Fruit fly (Drosophila melanogaster) whole organism, prepupa: ENCODE results near the gene CG31917.

Experiments used
- Blimp-1 ChIP-seq: fragments of 200-800 bp; sonication (Bioruptor generic); optimal IDR thresholded peaks from 3 replicates; lab custom pipeline; 2017; ENCODE audit warnings: missing biosample characterization, missing genetic modification characterization, mild to moderate bottlenecking, moderate library complexity, missing genetic modification reagents
- CG11902 ChIP-seq: fragments of 200-800 bp; sonication (Bioruptor generic); optimal IDR thresholded peaks from 3 replicates; lab custom pipeline; 2016; ENCODE audit warnings: missing biosample characterization, missing genetic modification characterization
- CG16779 ChIP-seq: fragments of 200-800 bp; sonication (Bioruptor generic); optimal IDR thresholded peaks from 3 replicates; lab custom pipeline; 2017; ENCODE audit warnings: missing biosample characterization, mild to moderate bottlenecking, missing genetic modification characterization
- CG32006 ChIP-seq: fragments of 200-800 bp; sonication (Bioruptor generic); optimal IDR thresholded peaks from 3 replicates; lab custom pipeline; 2017; ENCODE audit warnings: missing biosample characterization, mild to moderate bottlenecking, missing genetic modification characterization
- CG6163 ChIP-seq: fragments of 200-800 bp; sonication (Bioruptor generic); IDR thresholded peaks from 3 replicates; pipeline ENCODE4 v1.3.6; 2022; ENCODE audit warnings: missing biosample characterization, missing genetic modification characterization
- CG8119 ChIP-seq: fragments of 200-800 bp; sonication (Bioruptor generic); IDR thresholded peaks from 3 replicates; pipeline ENCODE4 v1.3.6; 2022; ENCODE audit warnings: missing biosample characterization, missing genetic modification characterization
- CG9139 ChIP-seq: fragments of 200-800 bp; sonication (Bioruptor generic); optimal IDR thresholded peaks from 3 replicates; lab custom pipeline; 2017; ENCODE audit warnings: missing biosample characterization, mild to moderate bottlenecking, missing genetic modification characterization
- Eip78C ChIP-seq: fragments of 200-800 bp; sonication (Bioruptor generic); peaks from one replicate; lab custom pipeline; 2016; ENCODE audit warnings: missing biosample characterization, missing genetic modification characterization
- Hr39 ChIP-seq: fragments of 200-800 bp; sonication (Bioruptor generic); optimal IDR thresholded peaks from 2 replicates; lab custom pipeline; 2016; ENCODE audit warnings: missing biosample characterization, missing genetic modification characterization
- Hr4 ChIP-seq: fragments of 200-800 bp; sonication (Bioruptor generic); optimal IDR thresholded peaks from 3 replicates; lab custom pipeline; 2016; ENCODE audit warnings: missing biosample characterization, missing genetic modification characterization
- Lpt ChIP-seq: fragments of 200-800 bp; sonication (Bioruptor generic); optimal IDR thresholded peaks from 3 replicates; lab custom pipeline; 2016; ENCODE audit warnings: missing biosample characterization, missing genetic modification characterization
- OdsH ChIP-seq: fragments of 200-800 bp; sonication (Bioruptor generic); optimal IDR thresholded peaks from 3 replicates; lab custom pipeline; 2016; ENCODE audit warnings: missing biosample characterization, missing genetic modification characterization
- esn ChIP-seq: fragments of 200-800 bp; sonication (Bioruptor generic); optimal IDR thresholded peaks from 2 replicates; lab custom pipeline; 2016; ENCODE audit warnings: missing biosample characterization, mild to moderate bottlenecking, missing genetic modification characterization, moderate library complexity

dm6 chr2L:5028091-5028490, 17.5 kb upstream of the CG31917 start, which contains the start of gene vkg:
- TF ChIP-seq Blimp-1 (GFP tag; lab: Kevin White, UChicago) (no peak), CG9139 (GFP tag; lab: Kevin White, UChicago) (no peak), CG16779 (tag; lab: Kevin White, UChicago) (no peak), CG6163 (GFP tag; lab: Robert Waterston, UW) (no peak), Hr4 (GFP tag; lab: Kevin White, UChicago) (no peak), CG32006 (GFP tag; lab: Kevin White, UChicago) (no peak), esn (GFP tag; lab: Kevin White, UChicago) (no peak), Hr39 (GFP tag; lab: Kevin White, UChicago) (no peak), Lpt (no peak), CG8119 (GFP tag; lab: Robert Waterston, UW) (no peak), OdsH (no peak), CG11902 (no peak), Eip78C (GFP tag; lab: Kevin White, UChicago) (no peak)
